Worm (Caenorhabditis elegans): ENCODE data around the gene fbxb-17.

fbxb-17 gene

ce11 chrII:1714772-1715353 is 38.7 kb downstream of the fbxb-17 start, which contains the start of gene btb-6 (continued):
- no peak for TF ChIP-seq mdl-1 (tag; optimal IDR thresholded peaks at IDR 0.05)

ce11 chrII:1719153-1719552 is 43.0 kb downstream of the fbxb-17 start, which contains the start of gene fbxb-48:
Gene fbxb-48, minus strand, starts transcription at chrII:1719253.
- TF ChIP-seq nhr-77 (tag; optimal IDR thresholded peaks at IDR 0.05) (no peak), hmg-1.1 (GFP tag; IDR thresholded peaks at IDR 0.05) (no peak), Y5F2A.4 (GFP tag; optimal IDR thresholded peaks at IDR 0.05) (no peak), ztf-11 (tag; optimal IDR thresholded peaks at IDR 0.05) (no peak), rbr-2 (tag; optimal IDR thresholded peaks at IDR 0.05) (no peak), T26A8.4 (GFP tag; IDR thresholded peaks at IDR 0.05) (no peak), madf-5 (GFP tag; IDR thresholded peaks at IDR 0.05) (no peak), nhr-111 (GFP tag; optimal IDR thresholded peaks at IDR 0.05) (no peak), ctbp-1 (GFP tag; IDR thresholded peaks at IDR 0.05) (no peak), pha-4 (GFP tag; IDR thresholded peaks at IDR 0.05) (no peak), pha-4 (tag; optimal IDR thresholded peaks at IDR 0.05) (no peak), daf-12 (tag; optimal IDR thresholded peaks at IDR 0.05) (no peak), zip-11 (GFP tag; IDR thresholded peaks at IDR 0.05) (no peak), ces-1 (GFP tag; optimal IDR thresholded peaks at IDR 0.05) (no peak)

DNA sequence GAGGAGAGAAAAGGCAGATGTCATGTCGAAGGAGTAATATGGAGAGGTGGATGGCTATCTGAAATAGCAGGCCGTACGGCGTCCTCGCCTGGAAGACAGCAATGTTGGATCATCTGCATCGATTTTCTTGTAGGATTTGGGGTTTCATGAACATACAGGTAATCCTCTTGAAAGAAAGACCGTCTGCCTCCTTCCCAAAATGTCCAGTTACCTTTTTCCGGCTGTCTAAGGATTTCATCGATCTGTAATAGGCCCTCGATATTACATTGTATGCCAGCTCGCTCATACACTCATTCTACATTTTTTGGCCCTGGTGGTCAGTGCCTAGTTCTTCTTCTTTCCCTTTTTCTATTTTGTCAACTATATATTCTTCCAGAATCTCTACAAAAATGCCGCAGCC is 46.2 kb downstream of the fbxb-17 start, which contains the start of the genes fbxb-5 and btb-8:
Gene fbxb-5, minus strand, starts transcription at position 101 of the 400 bp plus-strand sequence.
Gene btb-8, plus strand, starts transcription at position 377 of the 400 bp plus-strand sequence.
- no peak for TF ChIP-seq nhr-6 (tag; optimal IDR thresholded peaks at IDR 0.05)
- TF ChIP-seq zfp-3 (GFP tag; conservative IDR thresholded peaks at IDR 0.05): no peak
- no peak for TF ChIP-seq lir-3 (tag; optimal IDR thresholded peaks at IDR 0.05)
- no peak for TF ChIP-seq spr-1 (tag; optimal IDR thresholded peaks at IDR 0.05)
- no peak for TF ChIP-seq dve-1 (tag; optimal IDR thresholded peaks at IDR 0.05; ENCODE audit: insufficient read depth)

DNA sequence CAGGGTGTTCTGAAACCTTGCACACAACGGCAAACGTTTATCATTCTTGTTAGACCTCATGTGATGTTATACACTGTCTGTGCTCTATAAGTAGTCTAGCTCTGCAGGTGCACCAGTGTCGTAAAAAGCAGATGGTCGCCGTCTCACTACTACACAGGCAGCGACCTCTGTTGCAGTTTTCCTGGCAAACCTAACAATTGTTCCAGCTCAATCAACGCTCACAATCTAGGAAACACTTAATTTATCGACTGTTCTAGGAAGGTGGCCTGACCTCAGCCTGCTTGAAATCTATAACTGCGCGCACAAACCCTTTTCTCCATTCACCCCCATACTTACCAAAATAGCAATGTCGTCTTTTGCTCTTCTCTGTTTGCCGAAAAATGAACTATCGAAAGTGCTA is 48.1 kb downstream of the fbxb-17 start, which contains the start of gene fbxb-11:
Gene fbxb-11, plus strand, starts transcription at position 301 of the 400 bp plus-strand sequence.
- TF ChIP-seq saeg-2 (GFP tag; IDR thresholded peaks at IDR 0.05) (no peak), dmd-6 (GFP tag; IDR thresholded peaks at IDR 0.05) (no peak), snpc-1.2 (GFP tag; IDR thresholded peaks at IDR 0.05) (no peak), duxl-1 (tag; optimal IDR thresholded peaks at IDR 0.05; ENCODE audit: poor library complexity) (no peak), zag-1 (tag; optimal IDR thresholded peaks at IDR 0.05) (no peak)

DNA sequence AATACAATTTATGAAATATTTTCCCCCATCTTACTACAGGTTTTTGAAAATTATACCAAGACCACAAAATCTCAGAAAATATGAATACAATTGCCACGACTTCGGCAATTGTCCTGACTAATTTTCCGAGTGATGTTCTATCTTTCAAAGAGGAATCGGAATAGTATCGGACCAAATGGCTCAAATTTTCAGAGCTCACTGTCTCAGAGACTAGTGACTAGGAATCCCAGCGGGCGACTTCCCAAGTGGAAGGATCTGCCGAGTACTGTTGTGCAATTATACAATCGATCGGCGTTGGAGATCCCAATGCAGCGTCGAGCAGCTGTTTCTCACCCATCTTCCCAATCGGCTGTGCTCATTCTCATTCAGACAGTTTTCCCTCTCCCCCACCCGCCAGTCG is 49.5 kb downstream of the fbxb-17 start, which contains the start of gene F45C12.17:
Gene F45C12.17, plus strand, starts transcription at position 377 of the 400 bp plus-strand sequence.
- peak in 1 of 2 experiments; percentile 63 for TF ChIP-seq unc-62 (GFP tag; optimal IDR thresholded peaks at IDR 0.05 in 1 of 2)
- no peak for TF ChIP-seq unc-62 (tag; optimal IDR thresholded peaks at IDR 0.05)
- TF ChIP-seq ztf-11 (tag; optimal IDR thresholded peaks at IDR 0.05): no peak
- TF ChIP-seq nhr-28 (tag; optimal IDR thresholded peaks at IDR 0.05): no peak
- TF ChIP-seq aha-1 (tag): peak; percentile 60

Measured in whole organism, L4 larva.